Fruit fly (Drosophila melanogaster) whole organism, embryonic: ENCODE data around the gene CG10589.

ENCODE experiments used
- Aef1 ChIP-seq: fragments of 200-800 bp; sonication (Bioruptor generic); IDR thresholded peaks from 3 replicates; pipeline ENCODE4 v1.3.6; 2022; ENCODE audit warnings: missing biosample characterization, missing genetic modification characterization
- BtbVII ChIP-seq: fragments of 200-800 bp; sonication (Bioruptor generic); optimal IDR thresholded peaks from 3 replicates; lab custom pipeline; 2017; ENCODE audit warnings: missing biosample characterization, mild to moderate bottlenecking, missing genetic modification characterization
- CG10209 ChIP-seq: fragments of 200-800 bp; sonication (Bioruptor generic); optimal IDR thresholded peaks from 3 replicates; lab custom pipeline; 2017; ENCODE audit warnings: missing biosample characterization, mild to moderate bottlenecking, missing genetic modification characterization, missing genetic modification reagents
- CG11398 ChIP-seq: fragments of 200-800 bp; sonication (Bioruptor generic); optimal IDR thresholded peaks from 2 replicates; lab custom pipeline; 2016; ENCODE audit warnings: missing biosample characterization, missing genetic modification characterization
- CG12942 ChIP-seq: fragments of 200-800 bp; sonication (Bioruptor generic); optimal IDR thresholded peaks from 3 replicates; lab custom pipeline; 2016; ENCODE audit warnings: missing biosample characterization, missing genetic modification characterization
- CG13894 ChIP-seq: fragments of 200-800 bp; sonication (Bioruptor generic); optimal IDR thresholded peaks from 3 replicates; lab custom pipeline; 2018; ENCODE audit warnings: missing biosample characterization, mild to moderate bottlenecking, missing genetic modification characterization, moderate library complexity
- CG14050 ChIP-seq: fragments of 200-800 bp; sonication (Bioruptor generic); IDR thresholded peaks from 3 replicates; pipeline ENCODE4 v1.3.6; 2022; ENCODE audit warnings: missing biosample characterization, missing genetic modification characterization
- CG1529 ChIP-seq: fragments of 200-800 bp; sonication (Bioruptor generic); optimal IDR thresholded peaks from 3 replicates; lab custom pipeline; 2018; ENCODE audit warnings: missing biosample characterization, missing genetic modification characterization
- CG1603 ChIP-seq: fragments of 200-800 bp; sonication (Bioruptor generic); optimal IDR thresholded peaks from 2 replicates; lab custom pipeline; 2019; ENCODE audit warnings: missing biosample characterization, mild to moderate bottlenecking, missing genetic modification characterization, moderate library complexity
- CG16813 ChIP-seq: fragments of 200-800 bp; sonication (Bioruptor generic); IDR thresholded peaks from 3 replicates; pipeline ENCODE4 v1.3.6; 2022; ENCODE audit warnings: missing biosample characterization, missing genetic modification characterization; ENCODE audit not compliant: partially characterized antibody
- CG16863 ChIP-seq: fragments of 200-800 bp; sonication (Bioruptor generic); optimal IDR thresholded peaks from 3 replicates; lab custom pipeline; 2016; ENCODE audit warnings: missing biosample characterization, missing genetic modification characterization
- CG17802 ChIP-seq: fragments of 200-800 bp; sonication (Bioruptor generic); optimal IDR thresholded peaks from 2 replicates; lab custom pipeline; 2018; ENCODE audit warnings: missing biosample characterization, mild to moderate bottlenecking, missing genetic modification characterization, moderate library complexity
- CG2202 ChIP-seq: fragments of 200-800 bp; sonication (Bioruptor generic); optimal IDR thresholded peaks from 2 replicates; lab custom pipeline; 2018; ENCODE audit warnings: missing biosample characterization, mild to moderate bottlenecking, missing genetic modification characterization
- CG2678 ChIP-seq: fragments of 200-800 bp; sonication (Bioruptor generic); optimal IDR thresholded peaks from 3 replicates; lab custom pipeline; 2019; ENCODE audit warnings: missing biosample characterization, mild to moderate bottlenecking, missing genetic modification characterization, moderate library complexity
- CG3995 ChIP-seq: fragments of 200-800 bp; sonication (Bioruptor generic); optimal IDR thresholded peaks from 3 replicates; lab custom pipeline; 2016; ENCODE audit warnings: missing biosample characterization, missing genetic modification characterization
- CG42726 ChIP-seq: fragments of 200-800 bp; sonication (Bioruptor generic); IDR thresholded peaks from 2 replicates; pipeline ENCODE4 v1.3.6; 2022; ENCODE audit warnings: missing biosample characterization, missing genetic modification characterization; ENCODE audit not compliant: partially characterized antibody
- CG4328 ChIP-seq: fragments of 200-800 bp; sonication (Bioruptor generic); optimal IDR thresholded peaks from 3 replicates; lab custom pipeline; 2017; ENCODE audit warnings: missing biosample characterization, missing genetic modification reagents, missing genetic modification characterization
- CG5180 ChIP-seq: fragments of 200-800 bp; sonication (Bioruptor generic); optimal IDR thresholded peaks from 3 replicates; lab custom pipeline; 2017; ENCODE audit warnings: missing biosample characterization, missing genetic modification characterization, mild to moderate bottlenecking, moderate library complexity, missing genetic modification reagents
- CG6689 ChIP-seq: fragments of 200-800 bp; sonication (Bioruptor generic); IDR thresholded peaks from 2 replicates; pipeline ENCODE4 v1.3.6; 2022; ENCODE audit warnings: missing biosample characterization, missing genetic modification characterization
- CG7357 ChIP-seq: fragments of 200-800 bp; sonication (Bioruptor generic); IDR thresholded peaks from 3 replicates; pipeline ENCODE4 v1.3.6; 2022; ENCODE audit warnings: missing biosample characterization, missing genetic modification characterization
- CG8281 ChIP-seq: fragments of 200-800 bp; sonication (Bioruptor generic); optimal IDR thresholded peaks from 2 replicates; lab custom pipeline; 2018; ENCODE audit warnings: missing biosample characterization, mild to moderate bottlenecking, missing genetic modification characterization, moderate library complexity
- CG8388 ChIP-seq: fragments of 200-800 bp; sonication (Bioruptor generic); optimal IDR thresholded peaks from 2 replicates; lab custom pipeline; 2019; ENCODE audit warnings: missing biosample characterization, mild to moderate bottlenecking, missing genetic modification characterization, moderate library complexity
- Eip74EF ChIP-seq, 2 experiments: fragments of 200-800 bp in 1 of 2; fragments of >200 bp in 1 of 2; sonication (Bioruptor generic) in 1 of 2; optimal IDR thresholded peaks; 2 replicates each; lab custom pipeline; 2017 to 2019; ENCODE audit warnings: missing biosample characterization in 2 of 2, missing genetic modification characterization in 2 of 2, mild to moderate bottlenecking in 1 of 2, moderate library complexity in 1 of 2
- Elba2 ChIP-seq: fragments of 200-800 bp; sonication (Bioruptor generic); optimal IDR thresholded peaks from 3 replicates; lab custom pipeline; 2016; ENCODE audit warnings: missing biosample characterization, missing genetic modification characterization
- Hmr ChIP-seq: fragments of 200-800 bp; sonication (Bioruptor generic); optimal IDR thresholded peaks from 3 replicates; lab custom pipeline; 2017; ENCODE audit warnings: mild to moderate bottlenecking, missing biosample characterization, missing genetic modification reagents, missing genetic modification characterization
- Mrtf ChIP-seq: fragments of 200-800 bp; sonication (Bioruptor generic); IDR thresholded peaks from 3 replicates; pipeline ENCODE4 v1.3.6; 2022; ENCODE audit warnings: missing biosample characterization, missing genetic modification characterization
- NfI ChIP-seq: fragments of 200-800 bp; sonication (Bioruptor generic); optimal IDR thresholded peaks from 3 replicates; lab custom pipeline; 2018; ENCODE audit warnings: missing biosample characterization, mild to moderate bottlenecking, missing genetic modification characterization, moderate library complexity
- Oli ChIP-seq: fragments of 200-800 bp; sonication (Bioruptor generic); optimal IDR thresholded peaks from 2 replicates; lab custom pipeline; 2018; ENCODE audit warnings: missing biosample characterization, mild to moderate bottlenecking, missing genetic modification characterization, moderate library complexity
- Pdp1 ChIP-seq, 2 experiments: fragments of 200-800 bp; sonication (Bioruptor generic); optimal IDR thresholded peaks; 3 replicates each; lab custom pipeline; 2016; ENCODE audit warnings: missing biosample characterization in 2 of 2, missing genetic modification characterization in 2 of 2, mild to moderate bottlenecking in 1 of 2, moderate library complexity in 1 of 2
- Rfx ChIP-seq: fragments of 200-800 bp; sonication (Bioruptor generic); IDR thresholded peaks from 2 replicates; pipeline ENCODE4 v1.3.6; 2022; ENCODE audit warnings: missing biosample characterization, missing genetic modification characterization
- Vsx1 ChIP-seq: fragments of 200-800 bp; sonication (Bioruptor generic); optimal IDR thresholded peaks from 2 replicates; lab custom pipeline; 2017; ENCODE audit warnings: missing biosample characterization, mild to moderate bottlenecking, missing genetic modification characterization, missing genetic modification reagents
- ara ChIP-seq: fragments of 200-800 bp; sonication (Bioruptor generic); IDR thresholded peaks from 2 replicates; pipeline ENCODE4 v1.3.6; 2022; ENCODE audit warnings: missing biosample characterization, missing genetic modification characterization
- bcd ChIP-seq: fragments of 200-800 bp; sonication (Bioruptor generic); optimal IDR thresholded peaks from 2 replicates; lab custom pipeline; 2017; ENCODE audit warnings: missing biosample characterization, mild to moderate bottlenecking, missing genetic modification characterization
- btn ChIP-seq: fragments of 200-800 bp; sonication (Bioruptor generic); optimal IDR thresholded peaks from 2 replicates; lab custom pipeline; 2016; ENCODE audit warnings: missing biosample characterization, missing genetic modification characterization
- cad ChIP-seq: fragments of >200 bp; optimal IDR thresholded peaks from 2 replicates; lab custom pipeline; 2017; ENCODE audit warnings: missing biosample characterization, missing genetic modification characterization
- dmrt99B ChIP-seq: fragments of 200-800 bp; sonication (Bioruptor generic); optimal IDR thresholded peaks from 2 replicates; lab custom pipeline; 2018; ENCODE audit warnings: missing biosample characterization, mild to moderate bottlenecking, missing genetic modification characterization, moderate library complexity
- emc ChIP-seq: fragments of 200-800 bp; sonication (Bioruptor generic); optimal IDR thresholded peaks from 2 replicates; lab custom pipeline; 2016; ENCODE audit warnings: missing biosample characterization, missing genetic modification characterization
- gce ChIP-seq: fragments of 200-800 bp; sonication (Bioruptor generic); IDR thresholded peaks from 3 replicates; pipeline ENCODE4 v1.3.6; 2022; ENCODE audit warnings: missing biosample characterization, missing genetic modification characterization
- gem ChIP-seq: fragments of 200-800 bp; sonication (Bioruptor generic); optimal IDR thresholded peaks from 2 replicates; lab custom pipeline; 2019; ENCODE audit warnings: missing biosample characterization, mild to moderate bottlenecking, missing genetic modification characterization, moderate library complexity
- grn ChIP-seq: fragments of 200-800 bp; sonication (Bioruptor generic); optimal IDR thresholded peaks from 3 replicates; lab custom pipeline; 2017; ENCODE audit warnings: missing biosample characterization, missing genetic modification characterization
- gt ChIP-seq: fragments of 200-800 bp; sonication (Bioruptor generic); IDR thresholded peaks from 2 replicates; pipeline ENCODE4 v1.3.6; 2022; ENCODE audit warnings: missing biosample characterization, missing genetic modification characterization
- jumu ChIP-seq: fragments of 200-800 bp; sonication (Bioruptor generic); optimal IDR thresholded peaks from 3 replicates; lab custom pipeline; 2016; ENCODE audit warnings: missing biosample characterization, missing genetic modification characterization
- otp ChIP-seq: fragments of 200-800 bp; sonication (Bioruptor generic); IDR thresholded peaks from 3 replicates; pipeline ENCODE4, ENCODE4 v1.3.6; 2022; ENCODE audit warnings: missing biosample characterization, missing genetic modification characterization
- pita ChIP-seq: fragments of 200-800 bp; sonication (Bioruptor generic); optimal IDR thresholded peaks from 2 replicates; lab custom pipeline; 2017; ENCODE audit warnings: missing biosample characterization, mild to moderate bottlenecking, missing genetic modification characterization
- pnt ChIP-seq: fragments of 200-800 bp; sonication (Bioruptor generic); optimal IDR thresholded peaks from 3 replicates; lab custom pipeline; 2016; ENCODE audit warnings: missing biosample characterization, missing genetic modification characterization
- rib ChIP-seq: fragments of 200-800 bp; sonication (Bioruptor generic); IDR thresholded peaks from 2 replicates; pipeline ENCODE4 v1.3.6; 2022; ENCODE audit warnings: missing biosample characterization, missing genetic modification characterization
- schlank ChIP-seq: fragments of 200-800 bp; sonication (Bioruptor generic); optimal IDR thresholded peaks from 2 replicates; lab custom pipeline; 2018; ENCODE audit warnings: missing biosample characterization, mild to moderate bottlenecking, missing genetic modification characterization
- sqz ChIP-seq: fragments of 200-800 bp; sonication (Bioruptor generic); optimal IDR thresholded peaks from 3 replicates; lab custom pipeline; 2018; ENCODE audit warnings: missing biosample characterization, mild to moderate bottlenecking, missing genetic modification characterization
- usp ChIP-seq: fragments of >200 bp; optimal IDR thresholded peaks from 2 replicates; lab custom pipeline; 2017; ENCODE audit warnings: missing biosample characterization, missing genetic modification characterization
- vnd ChIP-seq: fragments of 200-800 bp; sonication (Bioruptor generic); IDR thresholded peaks from 3 replicates; pipeline ENCODE4 v1.3.6; 2022; ENCODE audit warnings: missing biosample characterization, missing genetic modification characterization; ENCODE audit not compliant: partially characterized antibody
- vvl ChIP-seq: fragments of 200-800 bp; sonication (Bioruptor generic); IDR thresholded peaks from 2 replicates; pipeline ENCODE4 v1.3.6; 2022; ENCODE audit warnings: missing biosample characterization, missing genetic modification characterization
- yki ChIP-seq: fragments of >200 bp; optimal IDR thresholded peaks from 3 replicates; lab custom pipeline; 2018

Gene CG10589

dm6 chr3L:20918945-20919344 lies 8.7 kb upstream of the CG10589 start (continued):
- TF ChIP-seq NfI (GFP tag; lab: Kevin White, UChicago) (no peak), CG2678 (tag; lab: Kevin White, UChicago) (peak; percentile 30), CG3995 (GFP tag; lab: Kevin White, UChicago) (no peak), vnd (GFP tag; lab: Robert Waterston, UW) (no peak), jumu (GFP tag; lab: Kevin White, UChicago) (no peak), CG2202 (tag; lab: Kevin White, UChicago) (no peak), gem (peak; percentile 60), Pdp1 (GFP tag; optimal IDR thresholded peaks at IDR 0.05; lab: Kevin White, UChicago) (no peak), CG1603 (tag; lab: Kevin White, UChicago) (no peak), pnt (no peak), Aef1 (GFP tag; lab: Robert Waterston, UW) (no peak), CG8388 (GFP tag; lab: Kevin White, UChicago) (peak; percentile 42), CG13894 (tag; lab: Kevin White, UChicago) (no peak), yki (lab: Kevin White, UChicago) (no peak), CG42726 (no peak), Oli (peak; percentile 36), BtbVII (no peak), vvl (GFP tag; lab: Robert Waterston, UW) (no peak), bcd (GFP tag; lab: Kevin White, UChicago) (no peak), Rfx (no peak), cad (GFP tag; lab: Kevin White, UChicago) (no peak), Elba2 (GFP tag; lab: Kevin White, UChicago) (no peak), ara (GFP tag; lab: Robert Waterston, UW) (no peak), sqz (GFP tag; lab: Kevin White, UChicago) (no peak), CG1529 (no peak), gce (GFP tag; lab: Robert Waterston, UW) (no peak), CG17802 (no peak), Eip74EF (GFP tag; optimal IDR thresholded peaks at IDR 0.05; lab: Kevin White, UChicago) (no peak), Vsx1 (no peak), CG8281 (no peak), emc (no peak), CG5180 (GFP tag; lab: Kevin White, UChicago) (no peak), gt (GFP tag; lab: Robert Waterston, UW) (no peak), CG7357 (GFP tag; lab: Robert Waterston, UW) (0 out of 3 replicates have a peak, but pooled peaks have one; percentile 22), CG16813 (GFP tag; lab: Robert Waterston, UW) (no peak), btn (no peak), CG6689 (GFP tag; lab: Robert Waterston, UW) (no peak), Mrtf (no peak), otp (no peak), usp (GFP tag; lab: Kevin White, UChicago) (no peak), CG4328 (GFP tag; lab: Kevin White, UChicago) (no peak), pita (GFP tag; lab: Kevin White, UChicago) (no peak), grn (GFP tag; lab: Kevin White, UChicago) (no peak), schlank (tag; lab: Kevin White, UChicago) (no peak), Hmr (GFP tag; lab: Kevin White, UChicago) (no peak), CG11398 (GFP tag; lab: Kevin White, UChicago) (no peak), CG10209 (GFP tag; lab: Kevin White, UChicago) (peak; percentile 8), CG14050 (GFP tag; lab: Robert Waterston, UW) (no peak), rib (no peak), dmrt99B (tag; lab: Kevin White, UChicago) (peak; percentile 39), CG16863 (no peak), CG12942 (no peak)
